Fruit fly (Drosophila melanogaster) whole organism, embryonic: ENCODE measurements around the gene CG12814.
A peak's percentile ranks its signal among the peaks of the same experiment; 100 is the strongest.

Experiments
- Adf1 ChIP-seq: fragments of 200-800 bp; sonication (Bioruptor generic); IDR thresholded peaks from 2 replicates; pipeline ENCODE4 v1.3.6; 2022; ENCODE audit warnings: missing biosample characterization, missing genetic modification characterization
- CG1024 ChIP-seq: fragments of 200-800 bp; sonication (Bioruptor generic); IDR thresholded peaks from 2 replicates; pipeline ENCODE4 v1.3.6; 2022; ENCODE audit warnings: missing biosample characterization, missing genetic modification characterization
- CG10321 ChIP-seq: fragments of 200-800 bp; sonication (Bioruptor generic); IDR thresholded peaks from 2 replicates; pipeline ENCODE4 v1.3.6; 2022; ENCODE audit warnings: missing biosample characterization, missing genetic modification characterization
- CG10431 ChIP-seq: fragments of 200-800 bp; sonication (Bioruptor generic); optimal IDR thresholded peaks from 3 replicates; lab custom pipeline; 2018; ENCODE audit warnings: missing biosample characterization, mild to moderate bottlenecking, missing genetic modification characterization
- CG10565 ChIP-seq: fragments of 200-800 bp; sonication (Bioruptor generic); optimal IDR thresholded peaks from 3 replicates; lab custom pipeline; 2016; ENCODE audit warnings: missing biosample characterization, mild to moderate bottlenecking, missing genetic modification characterization
- CG11085 ChIP-seq: fragments of 200-800 bp; sonication (Bioruptor generic); IDR thresholded peaks from 2 replicates; pipeline ENCODE4 v1.3.6; 2022; ENCODE audit warnings: missing biosample characterization, missing genetic modification characterization
- CG12071 ChIP-seq: fragments of 200-800 bp; sonication (Bioruptor generic); optimal IDR thresholded peaks from 3 replicates; lab custom pipeline; 2018; ENCODE audit warnings: missing biosample characterization, mild to moderate bottlenecking, missing genetic modification characterization
- CG12942 ChIP-seq: fragments of 200-800 bp; sonication (Bioruptor generic); optimal IDR thresholded peaks from 3 replicates; lab custom pipeline; 2016; ENCODE audit warnings: missing biosample characterization, missing genetic modification characterization
- CG17829 ChIP-seq: fragments of 200-800 bp; optimal IDR thresholded peaks from 2 replicates; lab custom pipeline; 2019; ENCODE audit warnings: missing biosample characterization, mild to moderate bottlenecking, missing genetic modification characterization, moderate library complexity
- CG17912 ChIP-seq: fragments of 200-800 bp; sonication (Bioruptor generic); optimal IDR thresholded peaks from 2 replicates; lab custom pipeline; 2018; ENCODE audit warnings: missing biosample characterization, mild to moderate bottlenecking, missing genetic modification characterization
- CG18476 ChIP-seq: fragments of 200-800 bp; sonication (Bioruptor generic); optimal IDR thresholded peaks from 2 replicates; lab custom pipeline; 2016; ENCODE audit warnings: missing biosample characterization, mild to moderate bottlenecking, missing genetic modification characterization
- CG2678 ChIP-seq: fragments of 200-800 bp; sonication (Bioruptor generic); optimal IDR thresholded peaks from 3 replicates; lab custom pipeline; 2019; ENCODE audit warnings: missing biosample characterization, mild to moderate bottlenecking, missing genetic modification characterization, moderate library complexity
- CG31388 ChIP-seq: fragments of 200-800 bp; sonication (Bioruptor generic); optimal IDR thresholded peaks from 2 replicates; lab custom pipeline; 2016; ENCODE audit warnings: missing biosample characterization, missing genetic modification characterization
- CG4282 ChIP-seq: fragments of 200-800 bp; sonication (Bioruptor generic); optimal IDR thresholded peaks from 2 replicates; lab custom pipeline; 2016; ENCODE audit warnings: missing biosample characterization, missing genetic modification characterization
- CG6854 ChIP-seq: fragments of 200-800 bp; sonication (Bioruptor generic); optimal IDR thresholded peaks from 3 replicates; lab custom pipeline; 2017; ENCODE audit warnings: missing biosample characterization, mild to moderate bottlenecking, missing genetic modification characterization
- CG7357 ChIP-seq: fragments of 200-800 bp; sonication (Bioruptor generic); IDR thresholded peaks from 3 replicates; pipeline ENCODE4 v1.3.6; 2022; ENCODE audit warnings: missing biosample characterization, missing genetic modification characterization
- CG7963 ChIP-seq: fragments of 200-800 bp; sonication (Bioruptor generic); IDR thresholded peaks from 3 replicates; pipeline ENCODE4 v1.3.6; 2022; ENCODE audit warnings: missing biosample characterization, missing genetic modification characterization; ENCODE audit not compliant: partially characterized antibody
- CG9437 ChIP-seq: fragments of 200-800 bp; sonication (Bioruptor generic); optimal IDR thresholded peaks from 2 replicates; lab custom pipeline; 2018; ENCODE audit warnings: missing biosample characterization, mild to moderate bottlenecking, missing genetic modification characterization
- CG9932 ChIP-seq: fragments of 200-800 bp; sonication (Bioruptor generic); IDR thresholded peaks from 2 replicates; pipeline ENCODE4 v1.3.6; 2022; ENCODE audit warnings: missing biosample characterization, missing genetic modification characterization
- Dbx ChIP-seq: fragments of 200-800 bp; sonication (Bioruptor generic); IDR thresholded peaks from 3 replicates; pipeline ENCODE4 v1.3.6; 2022; ENCODE audit warnings: missing biosample characterization, missing genetic modification characterization
- E2f2 ChIP-seq: fragments of 200-800 bp; sonication (Bioruptor generic); IDR thresholded peaks from 2 replicates; pipeline ENCODE4 v1.3.6; 2022; ENCODE audit warnings: missing biosample characterization, missing genetic modification characterization
- HmgZ ChIP-seq: fragments of 200-800 bp; sonication (Bioruptor generic); optimal IDR thresholded peaks from 2 replicates; lab custom pipeline; 2018; ENCODE audit warnings: missing biosample characterization, mild to moderate bottlenecking, missing genetic modification characterization
- Kr ChIP-seq: fragments of 200-800 bp; sonication (Bioruptor generic); optimal IDR thresholded peaks from 2 replicates; lab custom pipeline; 2017; ENCODE audit warnings: missing biosample characterization, mild to moderate bottlenecking, missing genetic modification characterization
- Med ChIP-seq: fragments of 200-800 bp; sonication (Bioruptor generic); peaks from one replicate; lab custom pipeline; 2016; ENCODE audit warnings: missing biosample characterization, missing genetic modification characterization, mild to moderate bottlenecking, inconsistent platforms, moderate library complexity
- NC2β ChIP-seq: fragments of 200-800 bp; sonication (Bioruptor generic); optimal IDR thresholded peaks from 2 replicates; lab custom pipeline; 2016; ENCODE audit warnings: missing biosample characterization, missing genetic modification characterization
- Nf-YB ChIP-seq: fragments of 200-800 bp; sonication (Bioruptor generic); optimal IDR thresholded peaks from 3 replicates; lab custom pipeline; 2019; ENCODE audit warnings: missing biosample characterization, mild to moderate bottlenecking, missing genetic modification characterization, moderate library complexity
- Trl ChIP-seq, 3 experiments: fragments of >200 bp in 2 of 3; fragments of 200-800 bp in 1 of 3; sonication (Bioruptor generic) in 1 of 3; optimal IDR thresholded peaks; 2 replicates in 1 of 3; 3 replicates in 2 of 3; lab custom pipeline; 2016 to 2017; ENCODE audit warnings: missing biosample characterization in 1 of 3, missing genetic modification characterization in 1 of 3
- ase ChIP-seq: fragments of 200-800 bp; sonication (Bioruptor generic); IDR thresholded peaks from 3 replicates; pipeline ENCODE4 v1.3.6; 2022; ENCODE audit warnings: missing biosample characterization, missing genetic modification characterization
- ato ChIP-seq: fragments of 200-800 bp; sonication (Bioruptor generic); IDR thresholded peaks from 2 replicates; pipeline ENCODE4 v1.3.6; 2022; ENCODE audit warnings: missing biosample characterization, missing genetic modification characterization; ENCODE audit not compliant: partially characterized antibody
- btn ChIP-seq: fragments of 200-800 bp; sonication (Bioruptor generic); optimal IDR thresholded peaks from 2 replicates; lab custom pipeline; 2016; ENCODE audit warnings: missing biosample characterization, missing genetic modification characterization
- corto ChIP-seq: fragments of 200-800 bp; sonication (Bioruptor generic); optimal IDR thresholded peaks from 2 replicates; lab custom pipeline; 2016; ENCODE audit warnings: missing biosample characterization, mild to moderate bottlenecking, missing genetic modification characterization, moderate library complexity
- disco-r ChIP-seq: fragments of 200-800 bp; sonication (Bioruptor generic); optimal IDR thresholded peaks from 2 replicates; lab custom pipeline; 2016; ENCODE audit warnings: missing biosample characterization, missing genetic modification characterization
- dysf ChIP-seq: fragments of 200-800 bp; sonication (Bioruptor generic); IDR thresholded peaks from 3 replicates; pipeline ENCODE4 v1.3.6; 2022; ENCODE audit warnings: missing biosample characterization, missing genetic modification characterization
- fd64A ChIP-seq: fragments of 200-800 bp; sonication (Bioruptor generic); optimal IDR thresholded peaks from 3 replicates; lab custom pipeline; 2018; ENCODE audit warnings: missing biosample characterization, mild to moderate bottlenecking, missing genetic modification characterization
- grn ChIP-seq: fragments of 200-800 bp; sonication (Bioruptor generic); optimal IDR thresholded peaks from 3 replicates; lab custom pipeline; 2017; ENCODE audit warnings: missing biosample characterization, missing genetic modification characterization
- ken ChIP-seq: fragments of 200-800 bp; sonication (Bioruptor generic); IDR thresholded peaks from 3 replicates; pipeline ENCODE4 v1.3.6; 2022; ENCODE audit warnings: missing biosample characterization, missing genetic modification characterization
- mld ChIP-seq: fragments of 200-800 bp; sonication (Bioruptor generic); IDR thresholded peaks from 3 replicates; pipeline ENCODE4 v1.3.6; 2022; ENCODE audit warnings: missing biosample characterization, missing genetic modification characterization; ENCODE audit not compliant: partially characterized antibody
- nau ChIP-seq: fragments of 200-800 bp; sonication (Bioruptor generic); optimal IDR thresholded peaks from 3 replicates; lab custom pipeline; 2017; ENCODE audit warnings: missing biosample characterization, mild to moderate bottlenecking, missing genetic modification characterization, missing genetic modification reagents
- nerfin-1 ChIP-seq: fragments of 200-800 bp; sonication (Bioruptor generic); optimal IDR thresholded peaks from 3 replicates; lab custom pipeline; 2019; ENCODE audit warnings: missing biosample characterization, mild to moderate bottlenecking, missing genetic modification characterization, moderate library complexity
- nmo ChIP-seq: fragments of 200-800 bp; sonication (Bioruptor generic); optimal IDR thresholded peaks from 2 replicates; lab custom pipeline; 2018; ENCODE audit warnings: missing biosample characterization, mild to moderate bottlenecking, missing genetic modification characterization, moderate library complexity
- sc ChIP-seq, 3 experiments: fragments of >200 bp in 2 of 3; fragments of 200-800 bp in 1 of 3; sonication (Bioruptor generic) in 1 of 3; optimal IDR thresholded peaks; 2 replicates in 2 of 3; 3 replicates in 1 of 3; lab custom pipeline; 2017; ENCODE audit warnings: mild to moderate bottlenecking in 1 of 3, missing biosample characterization in 1 of 3, missing genetic modification characterization in 1 of 3, missing genetic modification reagents in 1 of 3
- scrt ChIP-seq: fragments of 200-800 bp; sonication (Bioruptor generic); optimal IDR thresholded peaks from 2 replicates; lab custom pipeline; 2018; ENCODE audit warnings: missing biosample characterization, mild to moderate bottlenecking, missing genetic modification characterization, moderate library complexity
- shn ChIP-seq: fragments of 200-800 bp; sonication (Bioruptor generic); optimal IDR thresholded peaks from 3 replicates; lab custom pipeline; 2016; ENCODE audit warnings: missing biosample characterization, missing genetic modification characterization
- slbo ChIP-seq: fragments of 200-800 bp; sonication (Bioruptor generic); IDR thresholded peaks from 2 replicates; pipeline ENCODE4 v1.3.6; 2022; ENCODE audit warnings: missing biosample characterization, missing genetic modification characterization
- slou ChIP-seq: fragments of 200-800 bp; sonication (Bioruptor generic); optimal IDR thresholded peaks from 3 replicates; lab custom pipeline; 2016; ENCODE audit warnings: missing biosample characterization, missing genetic modification characterization
- slp2 ChIP-seq: fragments of 200-800 bp; sonication (Bioruptor generic); optimal IDR thresholded peaks from 2 replicates; lab custom pipeline; 2016; ENCODE audit warnings: missing biosample characterization, missing genetic modification characterization
- so ChIP-seq: fragments of 200-800 bp; sonication (Bioruptor generic); IDR thresholded peaks from 3 replicates; pipeline ENCODE4 v1.3.6; 2022; ENCODE audit warnings: missing biosample characterization, missing genetic modification characterization
- ssp ChIP-seq: fragments of 200-800 bp; sonication (Bioruptor generic); IDR thresholded peaks from 2 replicates; pipeline ENCODE4 v1.3.6; 2022; ENCODE audit warnings: missing biosample characterization, missing genetic modification characterization
- stc ChIP-seq: fragments of 200-800 bp; sonication (Bioruptor generic); IDR thresholded peaks from 2 replicates; pipeline ENCODE4 v1.3.6; 2022; ENCODE audit warnings: missing biosample characterization, missing genetic modification characterization
- trem ChIP-seq: fragments of 200-800 bp; optimal IDR thresholded peaks from 3 replicates; lab custom pipeline; 2019; ENCODE audit warnings: missing biosample characterization, mild to moderate bottlenecking, missing genetic modification characterization, moderate library complexity
- wor ChIP-seq: fragments of 200-800 bp; sonication (Bioruptor generic); IDR thresholded peaks from 2 replicates; pipeline ENCODE4 v1.3.6; 2022; ENCODE audit warnings: missing biosample characterization, missing genetic modification characterization

CG12814 gene

DNA sequence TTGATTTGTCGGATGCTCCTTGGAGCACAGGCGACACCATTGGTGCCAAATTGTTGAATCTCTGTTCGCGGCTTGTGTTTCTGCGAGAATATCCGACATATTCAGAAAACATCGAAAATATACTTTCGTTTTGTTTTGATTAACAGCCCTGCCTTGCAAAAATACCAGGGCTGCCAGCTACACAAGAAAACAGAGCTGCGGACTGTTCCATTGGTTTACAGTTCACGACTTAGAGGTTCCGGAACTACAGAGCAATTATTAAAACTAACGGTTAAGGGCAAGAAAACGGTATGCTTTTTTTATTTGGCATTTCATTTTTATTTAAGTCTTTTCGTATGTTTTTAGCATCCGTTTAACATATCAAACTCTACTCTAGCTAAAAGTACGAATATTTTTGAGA lies 28.2 kb downstream of the CG12814 start, which contains the start of gene CG6254 (continued):
- TF ChIP-seq scrt (GFP tag; lab: Kevin White, UChicago) = no peak
- TF ChIP-seq slp2 (GFP tag; lab: Kevin White, UChicago) = no peak
- TF ChIP-seq slbo (GFP tag; lab: Robert Waterston, UW) = peak; percentile 74; the same call in 1 of the 2 replicates
- TF ChIP-seq Adf1 (GFP tag; lab: Robert Waterston, UW) = no peak
- TF ChIP-seq Dbx (GFP tag; lab: Robert Waterston, UW) = peak; percentile 71
- TF ChIP-seq fd64A = no peak
- TF ChIP-seq slou (GFP tag; lab: Kevin White, UChicago) = no peak
- no peak for TF ChIP-seq CG7357 (GFP tag; lab: Robert Waterston, UW)
- no peak for TF ChIP-seq CG11085
- TF ChIP-seq dysf (GFP tag; lab: Robert Waterston, UW) = 0 out of 3 replicates have a peak, but pooled peaks have one; percentile 31
- TF ChIP-seq stc = no peak
- peak; percentile 58 for TF ChIP-seq HmgZ (tag; lab: Kevin White, UChicago)
- TF ChIP-seq disco-r = no peak
- TF ChIP-seq CG12071 (GFP tag; lab: Kevin White, UChicago) = no peak
- TF ChIP-seq ato (GFP tag; lab: Robert Waterston, UW) = peak; percentile 60; the same call in 1 of the 2 replicates
- TF ChIP-seq trem (tag; lab: Kevin White, UChicago) = peak; percentile 39
- TF ChIP-seq Med (GFP tag; lab: Kevin White, UChicago) = peak; percentile 88
- TF ChIP-seq ase = peak; percentile 50; the same call in 1 of the 3 replicates
- TF ChIP-seq CG18476 (GFP tag; lab: Kevin White, UChicago) = no peak
- TF ChIP-seq CG17912 (GFP tag; lab: Kevin White, UChicago) = no peak
- no peak for TF ChIP-seq NC2β
- TF ChIP-seq nerfin-1 (tag; lab: Kevin White, UChicago) = no peak
- TF ChIP-seq mld (GFP tag; lab: Robert Waterston, UW) = no peak
- no peak for TF ChIP-seq grn
- peak; percentile 37 for TF ChIP-seq E2f2 (GFP tag; lab: Robert Waterston, UW)
- no peak for TF ChIP-seq ssp (GFP tag; lab: Robert Waterston, UW)
- TF ChIP-seq btn (GFP tag; lab: Kevin White, UChicago) = no peak
- no peak for TF ChIP-seq wor (GFP tag; lab: Robert Waterston, UW)
- TF ChIP-seq CG7963 = no peak
- TF ChIP-seq CG17829 (tag; lab: Kevin White, UChicago) = peak; percentile 46
- TF ChIP-seq CG1024 = no peak
- no peak for TF ChIP-seq CG2678 (tag; lab: Kevin White, UChicago)
- no peak for TF ChIP-seq CG12942 (GFP tag; lab: Kevin White, UChicago)
- no peak for TF ChIP-seq CG10565
- TF ChIP-seq Trl (optimal IDR thresholded peaks at IDR 0.05; lab: Kevin White, UChicago) = no peak
- TF ChIP-seq Trl (GFP tag; optimal IDR thresholded peaks at IDR 0.05; lab: Kevin White, UChicago) = peak; percentile 47
- TF ChIP-seq Kr (GFP tag; lab: Kevin White, UChicago) = no peak
- TF ChIP-seq CG10431 (GFP tag; lab: Kevin White, UChicago) = no peak
- no peak for TF ChIP-seq CG6854 (GFP tag; lab: Kevin White, UChicago)
- TF ChIP-seq CG9437 (GFP tag; lab: Kevin White, UChicago) = no peak
- TF ChIP-seq CG10321 = no peak
- TF ChIP-seq CG31388 (GFP tag; lab: Kevin White, UChicago) = no peak
- TF ChIP-seq nmo (GFP tag; lab: Kevin White, UChicago) = no peak
- no peak for TF ChIP-seq CG4282 (GFP tag; lab: Kevin White, UChicago)
- TF ChIP-seq nau (GFP tag; lab: Kevin White, UChicago) = no peak
- TF ChIP-seq so (GFP tag; lab: Robert Waterston, UW) = no peak; the same call in 2 of the 3 replicates
- no peak for TF ChIP-seq Nf-YB (GFP tag; lab: Kevin White, UChicago)
- TF ChIP-seq CG9932 = peak; percentile 76
- TF ChIP-seq sc (optimal IDR thresholded peaks at IDR 0.05; lab: Kevin White, UChicago) = no peak
- TF ChIP-seq sc (GFP tag; optimal IDR thresholded peaks at IDR 0.05; lab: Kevin White, UChicago) = no peak
- TF ChIP-seq shn (GFP tag; lab: Kevin White, UChicago) = peak; percentile 17
- TF ChIP-seq corto (GFP tag; lab: Kevin White, UChicago) = no peak
- peak; percentile 40; the same call in 1 of the 3 replicates for TF ChIP-seq ken (GFP tag; lab: Robert Waterston, UW)
